Fruit fly (Drosophila melanogaster): ENCODE measurements around the gene CG15771.

DNA sequence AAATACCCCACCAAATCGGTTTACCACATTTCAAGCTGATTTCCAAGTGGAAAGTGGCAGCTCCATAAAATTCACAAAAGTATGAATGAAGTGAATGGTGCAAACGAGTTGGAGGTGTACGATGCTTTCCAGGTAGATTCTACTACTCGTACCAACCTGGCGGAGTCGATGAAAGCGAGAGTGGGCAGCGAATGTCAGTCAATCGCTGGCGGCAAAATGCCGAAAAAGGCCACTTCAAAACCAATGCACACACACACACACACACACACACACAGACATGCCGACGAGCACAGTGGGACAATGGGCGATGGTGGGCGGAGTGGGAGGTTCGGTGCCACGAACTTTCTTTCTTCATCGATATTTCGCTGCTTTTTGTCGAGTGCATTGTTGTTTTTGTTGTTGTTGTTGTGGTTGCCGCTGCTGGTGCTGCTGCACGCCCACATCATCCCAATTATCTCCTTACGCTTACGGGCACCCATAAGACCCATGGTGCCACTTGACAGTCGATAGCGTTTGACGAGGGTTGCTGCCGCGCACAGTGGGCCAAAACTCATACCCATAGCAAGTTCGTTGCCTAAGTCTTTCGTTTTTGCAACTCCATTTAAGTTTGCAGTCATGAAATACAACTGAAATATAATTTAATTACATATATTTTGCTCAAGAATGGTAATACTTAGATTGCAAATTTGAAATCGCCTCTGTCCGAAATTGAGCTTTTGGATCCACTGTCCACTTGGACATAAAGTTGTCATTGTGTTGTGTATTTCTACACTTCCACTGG lies 28.1 kb downstream of the CG15771 start:
- TF ChIP-seq CG7045 (GFP tag; optimal IDR thresholded peaks at IDR 0.05) (no peak), cic (GFP tag; optimal IDR thresholded peaks at IDR 0.05) (no peak), CG1620 (GFP tag; optimal IDR thresholded peaks at IDR 0.05) (no peak), CG11617 (GFP tag; optimal IDR thresholded peaks at IDR 0.05) (no peak), kay (GFP tag; ENCODE audit: borderline replicate concordance) (no peak), bab1 (GFP tag; optimal IDR thresholded peaks at IDR 0.05) (no peak), ovo (GFP tag; optimal IDR thresholded peaks at IDR 0.05) (no peak), cnc (optimal IDR thresholded peaks at IDR 0.05) (no peak), Mnt (GFP tag; optimal IDR thresholded peaks at IDR 0.05) (no peak), CG7101 (tag; optimal IDR thresholded peaks at IDR 0.05) (no peak), Clk (GFP tag; optimal IDR thresholded peaks at IDR 0.05) (no peak), CG12768 (GFP tag; optimal IDR thresholded peaks at IDR 0.05) (no peak)

Measured in whole organism, adult.